Worm (Caenorhabditis elegans): ENCODE results near the gene fil-2.

ce11 chrV:6292401-6292800 is 13.6 kb downstream of the fil-2 start, which contains the start of gene K12B6.9:
- TF ChIP-seq C17E4.6 (GFP tag; IDR thresholded peaks at IDR 0.05): no peak
- no peak for TF ChIP-seq attf-6 (GFP tag; IDR thresholded peaks at IDR 0.05)
- no peak for TF ChIP-seq hsf-1 (GFP tag; IDR thresholded peaks at IDR 0.05)
- no peak for TF ChIP-seq unc-62 (GFP tag; optimal IDR thresholded peaks at IDR 0.05)
- no peak for TF ChIP-seq pbrm-1 (GFP tag; IDR thresholded peaks at IDR 0.05)
- TF ChIP-seq hlh-12 (tag; optimal IDR thresholded peaks at IDR 0.05): no peak
- TF ChIP-seq somi-1 (GFP tag; optimal IDR thresholded peaks at IDR 0.05): no peak
- no peak for TF ChIP-seq ceh-58 (GFP tag; IDR thresholded peaks at IDR 0.05)
- TF ChIP-seq Y95B8A.8 (GFP tag; IDR thresholded peaks at IDR 0.05): no peak
